Worm (Caenorhabditis elegans) whole organism, L3 larva: ENCODE results near the gene txt-10.

Experiments
- fkh-10 ChIP-seq: sonication (generic microtip); optimal IDR thresholded peaks from 2 replicates; lab custom pipeline; 2017; ENCODE audit warnings: missing biosample characterization, missing genetic modification reagents, missing genetic modification characterization
- fos-1 ChIP-seq: fragments of 150-350 bp; optimal IDR thresholded peaks from 2 replicates; lab custom pipeline; 2014; ENCODE audit warnings: missing biosample characterization, missing genetic modification characterization
- nhr-11 ChIP-seq: fragments of 150-350 bp; optimal IDR thresholded peaks from 2 replicates; lab custom pipeline; 2014; ENCODE audit warnings: missing biosample characterization, missing genetic modification characterization
- pha-4 ChIP-seq: fragments of 150-350 bp; optimal IDR thresholded peaks from 2 replicates; lab custom pipeline; 2014; ENCODE audit warnings: missing biosample characterization, missing genetic modification reagents, missing genetic modification characterization
- unc-39 ChIP-seq: sonication (generic microtip); optimal IDR thresholded peaks from 4 replicates; lab custom pipeline; 2017; ENCODE audit warnings: missing biosample characterization, missing genetic modification characterization

DNA sequence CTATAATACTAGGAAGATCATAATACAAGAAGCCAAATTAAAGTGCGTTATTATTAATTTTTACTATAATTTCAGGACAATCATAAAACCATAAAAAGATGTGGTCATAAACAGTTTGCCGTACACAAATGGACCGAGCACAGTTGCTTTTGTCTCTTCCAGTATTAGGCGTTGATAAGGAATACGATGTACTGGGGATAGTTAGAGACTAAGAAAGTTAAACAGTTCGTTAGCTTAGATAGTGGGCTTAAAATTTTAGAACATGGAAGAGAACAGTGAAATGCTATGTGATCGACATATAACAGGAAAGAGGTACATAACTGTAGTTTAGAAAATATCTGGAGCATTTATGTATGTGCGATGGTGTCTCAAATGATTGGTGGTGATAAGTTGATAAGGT is 47.2 kb downstream of the txt-10 start:
- no peak for TF ChIP-seq pha-4 (tag; lab: Kevin White, UChicago)
- TF ChIP-seq fos-1 (tag; lab: Kevin White, UChicago): no peak
- no peak for TF ChIP-seq unc-39 (tag; lab: Kevin White, UChicago)
- TF ChIP-seq nhr-11 (tag; lab: Kevin White, UChicago): no peak
- no peak for TF ChIP-seq fkh-10 (GFP tag; lab: Kevin White, UChicago)
